Worm (Caenorhabditis elegans) whole organism, late embryonic: ENCODE data around the gene W08F4.1.

ENCODE experiments used
- C08G9.2 ChIP-seq: sonication (generic microtip); optimal IDR thresholded peaks from 2 replicates; lab custom pipeline; 2016; ENCODE audit warnings: mild to moderate bottlenecking, missing genetic modification characterization, moderate library complexity, missing compliant biosample characterization
- K02D7.2 ChIP-seq: sonication (generic microtip); optimal IDR thresholded peaks from 2 replicates; lab custom pipeline; 2017; ENCODE audit warnings: mild to moderate bottlenecking, missing genetic modification characterization, missing compliant biosample characterization
- Y22D7AL.16 ChIP-seq: sonication (generic microtip); optimal IDR thresholded peaks from 2 replicates; lab custom pipeline; 2016; ENCODE audit warnings: missing genetic modification characterization, missing compliant biosample characterization
- ahr-1 ChIP-seq: sonication (generic microtip); optimal IDR thresholded peaks from 2 replicates; lab custom pipeline; 2016; ENCODE audit warnings: missing genetic modification characterization, missing compliant biosample characterization
- ama-1 ChIP-seq: fragments of 150-350 bp; optimal IDR thresholded peaks from 2 replicates; lab custom pipeline; 2014
- ceh-14 ChIP-seq: sonication (generic microtip); optimal IDR thresholded peaks from 2 replicates; lab custom pipeline; 2016; ENCODE audit warnings: missing genotype, missing genetic modification characterization, missing compliant biosample characterization
- ceh-18 ChIP-seq: sonication (generic microtip); optimal IDR thresholded peaks from 2 replicates; lab custom pipeline; 2016; ENCODE audit warnings: missing genetic modification characterization, missing compliant biosample characterization
- ceh-19 ChIP-seq: fragments of 200-800 bp; sonication (Bioruptor generic); optimal IDR thresholded peaks from 2 replicates; lab custom pipeline; 2018; ENCODE audit warnings: mild to moderate bottlenecking, missing genetic modification characterization, missing compliant biosample characterization
- ceh-2 ChIP-seq: sonication (generic microtip); optimal IDR thresholded peaks from 2 replicates; lab custom pipeline; 2016; ENCODE audit warnings: missing genotype, missing genetic modification characterization, missing compliant biosample characterization
- ceh-22 ChIP-seq: sonication (generic microtip); optimal IDR thresholded peaks from 2 replicates; lab custom pipeline; 2017; ENCODE audit warnings: missing biosample characterization, missing genetic modification characterization
- ceh-24 ChIP-seq: sonication (generic microtip); optimal IDR thresholded peaks from 2 replicates; lab custom pipeline; 2016; ENCODE audit warnings: mild to moderate bottlenecking, missing genetic modification characterization, missing compliant biosample characterization
- ceh-31 ChIP-seq: sonication (generic microtip); optimal IDR thresholded peaks from 2 replicates; lab custom pipeline; 2016; ENCODE audit warnings: missing genetic modification characterization, missing compliant biosample characterization
- ceh-34 ChIP-seq: sonication (generic microtip); optimal IDR thresholded peaks from 2 replicates; lab custom pipeline; 2016; ENCODE audit warnings: mild to moderate bottlenecking, missing genetic modification characterization, missing compliant biosample characterization
- ceh-6 ChIP-seq: fragments of 200-800 bp; sonication (Bioruptor generic); optimal IDR thresholded peaks from 2 replicates; lab custom pipeline; 2018; ENCODE audit warnings: mild to moderate bottlenecking, missing genetic modification characterization, missing compliant biosample characterization
- ceh-9 ChIP-seq: sonication (generic microtip); optimal IDR thresholded peaks from 2 replicates; lab custom pipeline; 2016; ENCODE audit warnings: mild to moderate bottlenecking, missing genetic modification characterization, inconsistent platforms, missing compliant biosample characterization
- dmd-4 ChIP-seq: sonication (generic microtip); optimal IDR thresholded peaks from 2 replicates; lab custom pipeline; 2016; ENCODE audit warnings: borderline replicate concordance, missing genetic modification characterization, missing compliant biosample characterization
- elt-2 ChIP-seq: sonication (generic microtip); optimal IDR thresholded peaks from 2 replicates; lab custom pipeline; 2016; ENCODE audit warnings: missing genetic modification reagents, missing genetic modification characterization, missing compliant biosample characterization
- elt-4 ChIP-seq: sonication (generic microtip); optimal IDR thresholded peaks from 2 replicates; lab custom pipeline; 2016; ENCODE audit warnings: missing genetic modification characterization, missing compliant biosample characterization
- fkh-10 ChIP-seq: fragments of 150-350 bp; optimal IDR thresholded peaks from 2 replicates; lab custom pipeline; 2014; ENCODE audit warnings: missing biosample characterization, missing genetic modification reagents, missing genetic modification characterization
- gmeb-2 ChIP-seq: sonication (generic microtip); optimal IDR thresholded peaks from 2 replicates; lab custom pipeline; 2016; ENCODE audit warnings: missing genetic modification characterization, inconsistent platforms, missing compliant biosample characterization
- hlh-30 ChIP-seq: sonication (generic microtip); optimal IDR thresholded peaks from 2 replicates; lab custom pipeline; 2017; ENCODE audit warnings: antibody characterized with exemption, missing genetic modification characterization, missing compliant biosample characterization; ENCODE audit not compliant: insufficient read depth
- hlh-6 ChIP-seq: sonication (generic microtip); optimal IDR thresholded peaks from 2 replicates; lab custom pipeline; 2016; ENCODE audit warnings: missing genotype, missing genetic modification characterization, missing compliant biosample characterization
- nfya-1 ChIP-seq: sonication (generic microtip); optimal IDR thresholded peaks from 2 replicates; lab custom pipeline; 2017; ENCODE audit warnings: missing genetic modification characterization, mild to moderate bottlenecking, missing compliant biosample characterization, antibody characterized with exemption, moderate library complexity
- nhr-11 ChIP-seq: fragments of 150-350 bp; optimal IDR thresholded peaks from 2 replicates; lab custom pipeline; 2014; ENCODE audit warnings: missing biosample characterization, missing genetic modification characterization
- nhr-232 ChIP-seq: sonication (generic microtip); optimal IDR thresholded peaks from 2 replicates; lab custom pipeline; 2016; ENCODE audit warnings: missing genetic modification characterization, missing compliant biosample characterization
- odd-2 ChIP-seq: sonication (generic microtip); optimal IDR thresholded peaks from 2 replicates; lab custom pipeline; 2017; ENCODE audit warnings: antibody characterized with exemption, mild to moderate bottlenecking, missing genetic modification characterization, missing compliant biosample characterization
- pat-9 ChIP-seq: fragments of 200-800 bp; sonication (Bioruptor generic); optimal IDR thresholded peaks from 2 replicates; lab custom pipeline; 2018; ENCODE audit warnings: mild to moderate bottlenecking, missing genetic modification characterization, moderate library complexity, missing compliant biosample characterization
- pax-1 ChIP-seq: fragments of 150-350 bp; optimal IDR thresholded peaks from 2 replicates; lab custom pipeline; 2014; ENCODE audit warnings: missing biosample characterization, missing genetic modification characterization
- pha-4 ChIP-seq: fragments of 150-350 bp; optimal IDR thresholded peaks from 2 replicates; lab custom pipeline; 2018; ENCODE audit warnings: missing biosample characterization, missing genetic modification reagents, missing genetic modification characterization
- pqm-1 ChIP-seq: sonication (generic microtip); optimal IDR thresholded peaks from 2 replicates; lab custom pipeline; 2016; ENCODE audit warnings: missing genetic modification characterization, missing compliant biosample characterization
- pros-1 ChIP-seq: fragments of 150-350 bp; optimal IDR thresholded peaks from 2 replicates; lab custom pipeline; 2014; ENCODE audit warnings: missing biosample characterization, missing genetic modification reagents, missing genetic modification characterization
- ref-2 ChIP-seq: sonication (generic microtip); optimal IDR thresholded peaks from 2 replicates; lab custom pipeline; 2016; ENCODE audit warnings: missing genetic modification characterization, missing compliant biosample characterization
- syd-9 ChIP-seq: sonication (generic microtip); optimal IDR thresholded peaks from 2 replicates; lab custom pipeline; 2016; ENCODE audit warnings: mild to moderate bottlenecking, missing genetic modification characterization, moderate library complexity, missing compliant biosample characterization
- tbx-2 ChIP-seq: sonication (generic microtip); optimal IDR thresholded peaks from 2 replicates; lab custom pipeline; 2016; ENCODE audit warnings: missing genetic modification characterization, missing compliant biosample characterization
- ttx-3 ChIP-seq: sonication (generic microtip); optimal IDR thresholded peaks from 2 replicates; lab custom pipeline; 2016; ENCODE audit warnings: missing genetic modification reagents, missing genetic modification characterization, missing compliant biosample characterization
- unc-55 ChIP-seq: sonication (generic microtip); optimal IDR thresholded peaks from 2 replicates; lab custom pipeline; 2017; ENCODE audit warnings: missing biosample characterization, missing genetic modification reagents, missing genetic modification characterization
- zip-5 ChIP-seq: sonication (generic microtip); optimal IDR thresholded peaks from 2 replicates; lab custom pipeline; 2016; ENCODE audit warnings: missing genetic modification characterization, missing compliant biosample characterization

W08F4.1 gene

DNA sequence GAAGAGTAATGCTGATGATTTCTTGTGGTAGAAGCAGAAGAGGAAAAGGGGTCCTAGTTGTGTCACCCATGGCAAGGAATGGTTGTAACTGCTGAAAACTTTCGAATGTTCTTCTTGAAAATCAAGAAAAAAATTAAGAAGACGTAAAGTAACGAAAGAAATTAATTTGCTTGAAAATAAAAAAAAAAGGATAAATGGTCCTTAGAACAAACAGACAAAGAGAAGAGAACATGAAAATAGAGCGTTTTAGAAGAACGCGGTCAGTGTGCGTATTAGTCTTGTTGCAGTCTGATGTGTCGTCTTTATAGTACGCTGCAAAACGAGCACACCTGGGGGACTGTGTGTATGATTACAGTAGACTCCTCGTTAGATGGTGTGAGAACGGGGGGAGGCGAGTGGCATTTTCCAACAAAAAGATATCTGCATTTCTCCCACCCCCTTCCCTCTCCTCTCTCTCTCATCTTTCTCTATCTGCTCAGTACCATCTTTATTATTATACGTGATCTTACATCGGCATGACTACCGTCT lies 8.9 kb upstream of the W08F4.1 start, which contains the start of the genes W08F4.12 and W08F4.13:
Gene W08F4.12 (minus strand): TSS at position 101 of the 528 bp plus-strand sequence.
Gene W08F4.13 (plus strand): TSS at position 478 of the 528 bp plus-strand sequence.
- TF ChIP-seq ceh-6 (no peak), nhr-232 (tag; lab: Kevin White, UChicago) (no peak), pha-4 (tag; lab: Kevin White, UChicago) (no peak), tbx-2 (tag; lab: Kevin White, UChicago) (no peak), elt-4 (tag; lab: Kevin White, UChicago) (no peak), C08G9.2 (tag; lab: Kevin White, UChicago) (no peak), fkh-10 (GFP tag; lab: Kevin White, UChicago) (no peak), ttx-3 (tag; lab: Kevin White, UChicago) (no peak)

DNA sequence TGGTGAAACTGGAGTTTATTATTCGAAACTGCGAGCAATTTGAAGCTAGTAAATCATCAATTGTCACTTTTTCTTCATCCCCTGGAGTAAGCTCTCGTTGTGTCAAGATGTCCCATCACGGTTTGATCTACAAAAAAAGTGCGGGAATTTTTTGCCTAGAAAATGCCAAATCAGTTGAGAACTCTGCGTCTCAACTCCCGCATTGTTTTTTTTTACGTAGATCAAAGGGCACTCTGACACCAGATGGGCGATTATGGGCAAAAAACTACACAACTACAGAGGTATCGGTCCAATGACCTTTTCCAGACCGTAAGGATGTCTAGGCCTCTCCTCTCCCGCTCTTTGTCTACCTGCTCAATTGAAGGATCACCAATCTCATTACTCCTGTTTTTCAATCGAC lies 5.8 kb upstream of the W08F4.1 start, which contains the start of gene fbxb-34:
Gene fbxb-34 (plus strand): TSS at position 301 of the 400 bp plus-strand sequence.
- no peak for TF ChIP-seq ceh-19 (GFP tag; lab: Kevin White, UChicago)
- no peak for TF ChIP-seq pqm-1
- no peak for TF ChIP-seq pat-9 (tag; lab: Kevin White, UChicago)
- TF ChIP-seq nhr-11 (tag; lab: Kevin White, UChicago), result no peak
- TF ChIP-seq pros-1 (tag; lab: Kevin White, UChicago), result no peak
- no peak for TF ChIP-seq ceh-2 (tag; lab: Kevin White, UChicago)
- no peak for TF ChIP-seq syd-9 (tag; lab: Kevin White, UChicago)
- no peak for TF ChIP-seq C08G9.2 (tag; lab: Kevin White, UChicago)

DNA sequence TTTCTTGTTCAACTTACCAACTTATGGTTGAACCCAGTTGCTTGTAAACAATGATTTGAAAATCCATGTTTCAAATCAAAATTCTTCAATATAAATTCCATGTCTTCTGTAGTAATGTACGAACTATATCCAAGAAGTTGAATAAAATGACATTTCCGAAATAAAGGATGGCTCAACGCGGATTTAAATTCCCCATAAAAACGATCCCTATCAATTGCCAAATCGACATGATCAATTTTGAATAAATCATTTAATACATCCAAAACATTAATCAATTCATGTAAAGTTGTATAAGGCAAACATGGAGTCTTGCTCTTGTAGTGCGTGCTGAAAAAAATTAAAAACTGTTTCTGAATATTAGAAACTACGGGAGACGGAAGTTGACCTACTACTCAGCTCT lies 2.2 kb upstream of the W08F4.1 start, which contains the start of gene W08F4.10:
Gene W08F4.10 (minus strand): TSS at position 101 of the 400 bp plus-strand sequence.
- TF ChIP-seq ceh-22 (tag; lab: Kevin White, UChicago), result no peak
- TF ChIP-seq ceh-9 (tag; lab: Kevin White, UChicago), result no peak
- TF ChIP-seq ahr-1 (tag; lab: Kevin White, UChicago), result no peak
- no peak for TF ChIP-seq K02D7.2 (tag; lab: Kevin White, UChicago)
- no peak for TF ChIP-seq ceh-18 (tag; lab: Kevin White, UChicago)
- no peak for TF ChIP-seq ceh-14 (tag; lab: Kevin White, UChicago)
- no peak for TF ChIP-seq gmeb-2
- no peak for TF ChIP-seq ceh-34 (tag; lab: Kevin White, UChicago)
- no peak for TF ChIP-seq ceh-6
- no peak for TF ChIP-seq elt-4 (tag; lab: Kevin White, UChicago)
- TF ChIP-seq nhr-11 (tag; lab: Kevin White, UChicago), result no peak
- no peak for TF ChIP-seq dmd-4
- TF ChIP-seq ceh-24 (tag; lab: Kevin White, UChicago), result no peak
- no peak for TF ChIP-seq pax-1 (tag; lab: Kevin White, UChicago)
- TF ChIP-seq tbx-2 (tag; lab: Kevin White, UChicago), result no peak
- no peak for TF ChIP-seq nhr-232 (tag; lab: Kevin White, UChicago)

DNA sequence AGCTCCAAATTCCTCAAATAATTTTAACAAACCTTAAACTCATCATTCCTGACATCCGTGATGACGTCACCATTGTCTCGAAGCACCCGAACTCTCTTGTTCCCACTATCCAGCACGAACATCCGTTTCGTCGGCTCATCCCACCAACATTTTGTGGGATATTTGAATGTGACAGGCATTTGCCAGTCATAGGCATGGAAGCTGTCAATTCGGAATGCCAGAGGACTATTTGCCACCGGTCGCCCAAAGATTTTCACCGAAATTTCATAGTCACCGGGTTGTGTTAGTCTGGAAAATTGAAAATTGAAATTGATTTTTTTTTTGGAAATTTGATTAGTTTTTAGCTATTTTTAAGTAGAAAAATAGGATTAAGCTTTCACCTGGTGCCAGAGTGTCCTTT lies 3.4 kb downstream of the W08F4.1 start:
- TF ChIP-seq Y22D7AL.16 (tag; lab: Kevin White, UChicago) (no peak), ref-2 (tag; lab: Kevin White, UChicago) (no peak)

DNA sequence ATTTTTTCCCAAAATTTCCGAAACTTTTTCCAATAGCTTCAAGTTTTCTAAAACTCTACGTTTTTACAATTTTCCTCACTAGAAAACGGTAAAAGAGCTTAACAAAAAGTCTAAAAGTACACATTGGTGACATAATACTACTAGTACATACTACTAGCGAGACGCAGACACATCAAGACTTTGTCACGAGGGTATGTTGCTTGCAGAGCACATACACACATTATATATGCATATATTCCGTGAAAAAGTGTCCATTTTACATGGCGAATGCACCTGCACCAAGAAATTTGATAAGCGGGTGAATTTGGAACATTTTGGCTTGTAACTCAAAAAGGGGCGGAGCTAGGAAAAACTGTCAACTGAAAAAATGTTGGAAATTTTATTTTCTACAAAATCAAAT lies 8.0 kb downstream of the W08F4.1 start:
- no peak for TF ChIP-seq ref-2 (tag; lab: Kevin White, UChicago)
- no peak for TF ChIP-seq elt-2
- no peak for TF ChIP-seq pha-4 (tag; lab: Kevin White, UChicago)
- peak; percentile 31 for TF ChIP-seq ceh-31 (tag; lab: Kevin White, UChicago)
- TF ChIP-seq odd-2 (tag; lab: Kevin White, UChicago), result no peak
- TF ChIP-seq ama-1, result no peak
- no peak for TF ChIP-seq zip-5 (tag; lab: Kevin White, UChicago)
- peak; percentile 35 for TF ChIP-seq unc-55 (GFP tag; lab: Kevin White, UChicago)
- peak; percentile 93 for TF ChIP-seq hlh-30
- TF ChIP-seq tbx-2 (tag; lab: Kevin White, UChicago), result no peak
- no peak for TF ChIP-seq pat-9 (tag; lab: Kevin White, UChicago)
- no peak for TF ChIP-seq ceh-18 (tag; lab: Kevin White, UChicago)
- TF ChIP-seq nhr-232 (tag; lab: Kevin White, UChicago), result no peak
- TF ChIP-seq nfya-1, result peak; percentile 19
- no peak for TF ChIP-seq hlh-6 (tag; lab: Kevin White, UChicago)
- TF ChIP-seq ceh-19 (GFP tag; lab: Kevin White, UChicago), result no peak
